Comparison of ENCODE assay signal across 1 fruit fly cellular context in genomic region chr3L:4353657-4354075, dm6.
A peak's percentile ranks its signal among the peaks of the same experiment; 100 is the strongest.
TF ChIP-seq lines count a peak whose summit lies in the region.

No protein-coding gene starts in this region.

TF ChIP-seq in whole organism, embryonic, 481 proteins besides CTCF, POLR2A, EP300 and RAD21 (continued from another document):
- TF ChIP-seq Spps (tag; optimal IDR thresholded peaks at IDR 0.05; lab: Kevin White, UChicago) (no peak), psq (GFP tag; optimal IDR thresholded peaks at IDR 0.05; lab: Kevin White, UChicago) (no peak), Abd-B (GFP tag; optimal IDR thresholded peaks at IDR 0.05; lab: Kevin White, UChicago) (peak; percentile 11), CG12769 (tag; optimal IDR thresholded peaks at IDR 0.05; lab: Kevin White, UChicago) (peak; percentile 30), fd3F (GFP tag; optimal IDR thresholded peaks at IDR 0.05; lab: Kevin White, UChicago) (no peak), sc (optimal IDR thresholded peaks at IDR 0.05; lab: Kevin White, UChicago) (no peak), sc (GFP tag; optimal IDR thresholded peaks at IDR 0.05; lab: Kevin White, UChicago) (no peak), Hr39 (optimal IDR thresholded peaks at IDR 0.05; lab: Kevin White, UChicago) (no peak), pnt (GFP tag; optimal IDR thresholded peaks at IDR 0.05; lab: Kevin White, UChicago) (peak; percentile 20), CG9215 (GFP tag; IDR thresholded peaks at IDR 0.05; lab: Robert Waterston, UW) (no peak), chinmo (GFP tag; IDR thresholded peaks at IDR 0.05; lab: Robert Waterston, UW; ENCODE audit: partially characterized antibody) (no peak), CG32532 (GFP tag; IDR thresholded peaks at IDR 0.05; lab: Robert Waterston, UW) (peak; percentile 61), insv (GFP tag; optimal IDR thresholded peaks at IDR 0.05; lab: Kevin White, UChicago) (no peak), Doc3 (GFP tag; IDR thresholded peaks at IDR 0.05; lab: Robert Waterston, UW; ENCODE audit: partially characterized antibody) (no peak)
